Worm (Caenorhabditis elegans) whole organism, late embryonic: ENCODE measurements around the gene tag-18.

Experiments
- C08G9.2 ChIP-seq: sonication (generic microtip); optimal IDR thresholded peaks from 2 replicates; lab custom pipeline; 2016; ENCODE audit warnings: mild to moderate bottlenecking, missing genetic modification characterization, moderate library complexity, missing compliant biosample characterization
- C38D4.7 ChIP-seq: fragments of 200-800 bp; sonication (Bioruptor generic); optimal IDR thresholded peaks from 2 replicates; lab custom pipeline; 2018; ENCODE audit warnings: mild to moderate bottlenecking, missing genetic modification characterization, moderate library complexity, missing compliant biosample characterization
- F13H6.1 ChIP-seq: sonication (generic microtip); optimal IDR thresholded peaks from 2 replicates; lab custom pipeline; 2016; ENCODE audit warnings: missing genetic modification characterization, missing compliant biosample characterization
- T23F11.4 ChIP-seq: fragments of 200-800 bp; sonication (Bioruptor generic); optimal IDR thresholded peaks from 2 replicates; lab custom pipeline; 2018; ENCODE audit warnings: mild to moderate bottlenecking, missing genetic modification characterization, missing compliant biosample characterization
- Y22D7AL.16 ChIP-seq: sonication (generic microtip); optimal IDR thresholded peaks from 2 replicates; lab custom pipeline; 2016; ENCODE audit warnings: missing genetic modification characterization, missing compliant biosample characterization
- ahr-1 ChIP-seq: sonication (generic microtip); optimal IDR thresholded peaks from 2 replicates; lab custom pipeline; 2016; ENCODE audit warnings: missing genetic modification characterization, missing compliant biosample characterization
- ceh-14 ChIP-seq: sonication (generic microtip); optimal IDR thresholded peaks from 2 replicates; lab custom pipeline; 2016; ENCODE audit warnings: missing genotype, missing genetic modification characterization, missing compliant biosample characterization
- ceh-18 ChIP-seq: sonication (generic microtip); optimal IDR thresholded peaks from 2 replicates; lab custom pipeline; 2016; ENCODE audit warnings: missing genetic modification characterization, missing compliant biosample characterization
- ceh-19 ChIP-seq: fragments of 200-800 bp; sonication (Bioruptor generic); optimal IDR thresholded peaks from 2 replicates; lab custom pipeline; 2018; ENCODE audit warnings: mild to moderate bottlenecking, missing genetic modification characterization, missing compliant biosample characterization
- ceh-24 ChIP-seq: sonication (generic microtip); optimal IDR thresholded peaks from 2 replicates; lab custom pipeline; 2016; ENCODE audit warnings: mild to moderate bottlenecking, missing genetic modification characterization, missing compliant biosample characterization
- ceh-30 ChIP-seq: fragments of 150-350 bp; optimal IDR thresholded peaks from 2 replicates; lab custom pipeline; 2014; ENCODE audit warnings: missing biosample characterization, missing genetic modification characterization
- ceh-31 ChIP-seq: sonication (generic microtip); optimal IDR thresholded peaks from 2 replicates; lab custom pipeline; 2016; ENCODE audit warnings: missing genetic modification characterization, missing compliant biosample characterization
- ceh-45 ChIP-seq: fragments of 200-800 bp; sonication (Bioruptor generic); IDR thresholded peaks from 2 replicates; pipeline ENCODE4 v1.3.6; 2022; ENCODE audit warnings: missing genetic modification reagents, missing genetic modification characterization, missing compliant biosample characterization
- ceh-48 ChIP-seq: sonication (generic microtip); optimal IDR thresholded peaks from 2 replicates; lab custom pipeline; 2016; ENCODE audit warnings: missing genetic modification characterization, inconsistent platforms, missing compliant biosample characterization
- ceh-6 ChIP-seq: fragments of 200-800 bp; sonication (Bioruptor generic); optimal IDR thresholded peaks from 2 replicates; lab custom pipeline; 2018; ENCODE audit warnings: mild to moderate bottlenecking, missing genetic modification characterization, missing compliant biosample characterization
- dmd-4 ChIP-seq: sonication (generic microtip); optimal IDR thresholded peaks from 2 replicates; lab custom pipeline; 2016; ENCODE audit warnings: borderline replicate concordance, missing genetic modification characterization, missing compliant biosample characterization
- dve-1 ChIP-seq: sonication (generic microtip); optimal IDR thresholded peaks from 2 replicates; lab custom pipeline; 2017; ENCODE audit warnings: antibody characterized with exemption, mild to moderate bottlenecking, missing genetic modification characterization, missing compliant biosample characterization
- elt-2 ChIP-seq: sonication (generic microtip); optimal IDR thresholded peaks from 2 replicates; lab custom pipeline; 2016; ENCODE audit warnings: missing genetic modification reagents, missing genetic modification characterization, missing compliant biosample characterization
- ets-4 ChIP-seq: sonication (generic microtip); optimal IDR thresholded peaks from 2 replicates; lab custom pipeline; 2016; ENCODE audit warnings: missing genetic modification characterization, missing compliant biosample characterization
- fax-1 ChIP-seq: sonication (generic microtip); optimal IDR thresholded peaks from 2 replicates; lab custom pipeline; 2016; ENCODE audit warnings: missing genotype, missing genetic modification characterization, missing compliant biosample characterization
- fkh-10 ChIP-seq: fragments of 150-350 bp; optimal IDR thresholded peaks from 2 replicates; lab custom pipeline; 2014; ENCODE audit warnings: missing biosample characterization, missing genetic modification reagents, missing genetic modification characterization
- fkh-6 ChIP-seq: sonication (generic microtip); optimal IDR thresholded peaks from 2 replicates; lab custom pipeline; 2016; ENCODE audit warnings: missing genetic modification characterization, missing compliant biosample characterization
- gmeb-2 ChIP-seq: sonication (generic microtip); optimal IDR thresholded peaks from 2 replicates; lab custom pipeline; 2016; ENCODE audit warnings: missing genetic modification characterization, inconsistent platforms, missing compliant biosample characterization
- hlh-13 ChIP-seq: fragments of 200-800 bp; sonication (Bioruptor generic); optimal IDR thresholded peaks from 2 replicates; lab custom pipeline; 2018; ENCODE audit warnings: mild to moderate bottlenecking, missing genetic modification characterization, missing compliant biosample characterization
- hlh-15 ChIP-seq: sonication (generic microtip); optimal IDR thresholded peaks from 2 replicates; lab custom pipeline; 2016; ENCODE audit warnings: missing genetic modification characterization, missing compliant biosample characterization
- hlh-6 ChIP-seq: sonication (generic microtip); optimal IDR thresholded peaks from 2 replicates; lab custom pipeline; 2016; ENCODE audit warnings: missing genotype, missing genetic modification characterization, missing compliant biosample characterization
- hlh-8 ChIP-seq: sonication (generic microtip); optimal IDR thresholded peaks from 2 replicates; lab custom pipeline; 2016; ENCODE audit warnings: missing genotype, missing genetic modification characterization, missing compliant biosample characterization
- lim-6 ChIP-seq: sonication (generic microtip); optimal IDR thresholded peaks from 2 replicates; lab custom pipeline; 2016; ENCODE audit warnings: missing genetic modification characterization, missing compliant biosample characterization
- lin-11 ChIP-seq: fragments of 200-800 bp; sonication (Bioruptor generic); optimal IDR thresholded peaks from 2 replicates; lab custom pipeline; 2018; ENCODE audit warnings: mild to moderate bottlenecking, missing genetic modification characterization, missing compliant biosample characterization
- madf-2 ChIP-seq: sonication (generic microtip); optimal IDR thresholded peaks from 2 replicates; lab custom pipeline; 2017; ENCODE audit warnings: missing genetic modification characterization, missing compliant biosample characterization
- mec-3 ChIP-seq: sonication (generic microtip); optimal IDR thresholded peaks from 2 replicates; lab custom pipeline; 2016; ENCODE audit warnings: borderline replicate concordance, missing genetic modification characterization, missing compliant biosample characterization
- nfya-1 ChIP-seq: sonication (generic microtip); optimal IDR thresholded peaks from 2 replicates; lab custom pipeline; 2017; ENCODE audit warnings: missing genetic modification characterization, mild to moderate bottlenecking, missing compliant biosample characterization, antibody characterized with exemption, moderate library complexity
- nhr-232 ChIP-seq: sonication (generic microtip); optimal IDR thresholded peaks from 2 replicates; lab custom pipeline; 2016; ENCODE audit warnings: missing genetic modification characterization, missing compliant biosample characterization
- npax-4 ChIP-seq: sonication (generic microtip); optimal IDR thresholded peaks from 2 replicates; lab custom pipeline; 2016; ENCODE audit warnings: missing genetic modification characterization, missing compliant biosample characterization
- pag-3 ChIP-seq: sonication (generic microtip); optimal IDR thresholded peaks from 2 replicates; lab custom pipeline; 2016; ENCODE audit warnings: missing compliant biosample characterization, missing genetic modification characterization, borderline replicate concordance
- pat-9 ChIP-seq: fragments of 200-800 bp; sonication (Bioruptor generic); optimal IDR thresholded peaks from 2 replicates; lab custom pipeline; 2018; ENCODE audit warnings: mild to moderate bottlenecking, missing genetic modification characterization, moderate library complexity, missing compliant biosample characterization
- pax-1 ChIP-seq: fragments of 150-350 bp; optimal IDR thresholded peaks from 2 replicates; lab custom pipeline; 2014; ENCODE audit warnings: missing biosample characterization, missing genetic modification characterization
- pha-2 ChIP-seq: sonication (generic microtip); optimal IDR thresholded peaks from 2 replicates; lab custom pipeline; 2017; ENCODE audit warnings: mild to moderate bottlenecking, missing genetic modification characterization, missing compliant biosample characterization
- pha-4 ChIP-seq: fragments of 150-350 bp; optimal IDR thresholded peaks from 2 replicates; lab custom pipeline; 2018; ENCODE audit warnings: missing biosample characterization, missing genetic modification reagents, missing genetic modification characterization
- pqm-1 ChIP-seq: sonication (generic microtip); optimal IDR thresholded peaks from 2 replicates; lab custom pipeline; 2016; ENCODE audit warnings: missing genetic modification characterization, missing compliant biosample characterization
- rnt-1 ChIP-seq: sonication (generic microtip); optimal IDR thresholded peaks from 2 replicates; lab custom pipeline; 2016; ENCODE audit warnings: missing genetic modification characterization, missing compliant biosample characterization
- sdc-2 ChIP-seq: sonication (generic microtip); optimal IDR thresholded peaks from 2 replicates; lab custom pipeline; 2016; ENCODE audit warnings: missing genotype, missing genetic modification characterization, missing compliant biosample characterization
- sox-2 ChIP-seq: fragments of 200-800 bp; sonication (Bioruptor generic); IDR thresholded peaks from 2 replicates; pipeline ENCODE4 v1.3.6; 2022; ENCODE audit warnings: missing genetic modification reagents, missing genetic modification characterization, missing compliant biosample characterization
- sox-4 ChIP-seq: sonication (generic microtip); optimal IDR thresholded peaks from 2 replicates; lab custom pipeline; 2017; ENCODE audit warnings: mild to moderate bottlenecking, missing genetic modification characterization, inconsistent platforms, missing compliant biosample characterization
- tbx-2 ChIP-seq: sonication (generic microtip); optimal IDR thresholded peaks from 2 replicates; lab custom pipeline; 2016; ENCODE audit warnings: missing genetic modification characterization, missing compliant biosample characterization
- tbx-7 ChIP-seq: sonication (generic microtip); optimal IDR thresholded peaks from 2 replicates; lab custom pipeline; 2016; ENCODE audit warnings: missing genotype, missing genetic modification characterization, missing compliant biosample characterization
- ttx-3 ChIP-seq: sonication (generic microtip); optimal IDR thresholded peaks from 2 replicates; lab custom pipeline; 2016; ENCODE audit warnings: missing genetic modification reagents, missing genetic modification characterization, missing compliant biosample characterization
- unc-3 ChIP-seq, 2 experiments: fragments of 200-800 bp in 1 of 2; sonication (Bioruptor generic) in 1 of 2; sonication (generic microtip) in 1 of 2; conservative IDR thresholded peaks in 1 of 2; optimal IDR thresholded peaks in 1 of 2; 2 replicates each; pipeline versions ENCODE4 v1.3.6 to Lab custom; 2016 to 2022; ENCODE audit warnings: missing compliant biosample characterization in 2 of 2, missing genetic modification characterization in 2 of 2, missing genetic modification reagents in 1 of 2
- zip-5 ChIP-seq: sonication (generic microtip); optimal IDR thresholded peaks from 2 replicates; lab custom pipeline; 2016; ENCODE audit warnings: missing genetic modification characterization, missing compliant biosample characterization
- ztf-16 ChIP-seq: sonication (generic microtip); optimal IDR thresholded peaks from 2 replicates; lab custom pipeline; 2017; ENCODE audit warnings: missing genetic modification characterization, missing compliant biosample characterization

tag-18 gene

DNA sequence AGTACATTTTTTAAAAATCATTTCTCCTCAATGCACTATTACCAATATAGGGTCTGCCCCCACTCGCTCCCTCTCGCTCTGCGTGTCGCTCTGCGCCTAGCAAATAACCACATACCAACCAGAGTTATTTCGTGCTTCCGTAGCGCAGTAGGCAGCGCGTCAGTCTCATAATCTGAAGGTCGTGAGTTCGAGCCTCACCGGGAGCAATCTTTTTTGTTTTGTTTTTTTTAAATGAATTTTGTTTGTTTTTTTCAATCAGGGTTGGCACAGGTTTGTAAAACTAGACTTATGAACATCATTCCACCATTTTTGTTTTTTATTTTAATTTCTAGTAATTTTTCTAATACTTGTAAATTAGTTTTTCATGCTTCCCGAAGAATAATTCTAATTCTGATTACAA, 36.2 kb downstream of the tag-18 start (continued):
- peak; percentile 86 for TF ChIP-seq sdc-2
- TF ChIP-seq pqm-1 (tag; lab: Kevin White, UChicago): peak; percentile 69
- peak; percentile 63 for TF ChIP-seq ceh-31
- TF ChIP-seq elt-2 (tag; lab: Kevin White, UChicago): peak; percentile 89
- TF ChIP-seq ceh-48 (tag; lab: Kevin White, UChicago): peak; percentile 72
- TF ChIP-seq hlh-8 (tag; lab: Kevin White, UChicago): peak; percentile 74
- TF ChIP-seq C08G9.2 (tag; lab: Kevin White, UChicago): peak; percentile 77
- TF ChIP-seq dve-1 (tag; lab: Kevin White, UChicago): peak; percentile 70
- TF ChIP-seq sox-4: peak; percentile 87
- no peak for TF ChIP-seq pha-4 (tag; lab: Kevin White, UChicago)
- peak; percentile 81 for TF ChIP-seq fax-1 (tag; lab: Kevin White, UChicago)
- peak; percentile 47 for TF ChIP-seq tbx-7 (tag; lab: Kevin White, UChicago)
- TF ChIP-seq ceh-14 (tag; lab: Kevin White, UChicago): peak; percentile 93
- TF ChIP-seq ttx-3 (tag; lab: Kevin White, UChicago): peak; percentile 82
- peak; percentile 84 for TF ChIP-seq tbx-2
- peak; percentile 83 for TF ChIP-seq lin-11 (tag; lab: Kevin White, UChicago)
- peak; percentile 82 for TF ChIP-seq Y22D7AL.16 (tag; lab: Kevin White, UChicago)
- TF ChIP-seq C38D4.7 (GFP tag; lab: Kevin White, UChicago): peak; percentile 84
- peak; percentile 81 for TF ChIP-seq fkh-6 (tag; lab: Kevin White, UChicago)
- peak; percentile 64 for TF ChIP-seq nfya-1 (tag; lab: Kevin White, UChicago)
- peak; percentile 83 for TF ChIP-seq madf-2 (tag; lab: Kevin White, UChicago)
- peak; percentile 88 for TF ChIP-seq hlh-6
- peak; percentile 94 for TF ChIP-seq ceh-45 (GFP tag; lab: Robert Waterston, UW)
- TF ChIP-seq fkh-10: peak; percentile 24
- TF ChIP-seq ceh-24: peak; percentile 73
- TF ChIP-seq pag-3 (tag; lab: Kevin White, UChicago): peak; percentile 69
- peak; percentile 82 for TF ChIP-seq ceh-6 (GFP tag; lab: Kevin White, UChicago)
- TF ChIP-seq ets-4 (tag; lab: Kevin White, UChicago): peak; percentile 59
- no peak for TF ChIP-seq lim-6 (tag; lab: Kevin White, UChicago)
- TF ChIP-seq mec-3 (tag; lab: Kevin White, UChicago): no peak
- peak; percentile 76 for TF ChIP-seq hlh-15 (tag; lab: Kevin White, UChicago)
- peak; percentile 90 for TF ChIP-seq unc-3 (GFP tag; conservative IDR thresholded peaks at IDR 0.05; lab: Robert Waterston, UW)
- TF ChIP-seq unc-3 (tag; optimal IDR thresholded peaks at IDR 0.05; lab: Kevin White, UChicago): peak; percentile 62
- peak; percentile 82 for TF ChIP-seq F13H6.1 (tag; lab: Kevin White, UChicago)
- TF ChIP-seq hlh-13 (GFP tag; lab: Kevin White, UChicago): peak; percentile 74
- TF ChIP-seq zip-5 (tag; lab: Kevin White, UChicago): peak; percentile 40
- TF ChIP-seq ceh-18 (tag; lab: Kevin White, UChicago): peak; percentile 75
- peak; percentile 90 for TF ChIP-seq ceh-19 (GFP tag; lab: Kevin White, UChicago)
- TF ChIP-seq rnt-1 (tag; lab: Kevin White, UChicago): peak; percentile 83
- peak; percentile 78 for TF ChIP-seq npax-4 (tag; lab: Kevin White, UChicago)
- TF ChIP-seq pha-2 (tag; lab: Kevin White, UChicago): peak; percentile 87
- no peak for TF ChIP-seq pax-1 (tag; lab: Kevin White, UChicago)
- TF ChIP-seq nhr-232: peak; percentile 70

DNA sequence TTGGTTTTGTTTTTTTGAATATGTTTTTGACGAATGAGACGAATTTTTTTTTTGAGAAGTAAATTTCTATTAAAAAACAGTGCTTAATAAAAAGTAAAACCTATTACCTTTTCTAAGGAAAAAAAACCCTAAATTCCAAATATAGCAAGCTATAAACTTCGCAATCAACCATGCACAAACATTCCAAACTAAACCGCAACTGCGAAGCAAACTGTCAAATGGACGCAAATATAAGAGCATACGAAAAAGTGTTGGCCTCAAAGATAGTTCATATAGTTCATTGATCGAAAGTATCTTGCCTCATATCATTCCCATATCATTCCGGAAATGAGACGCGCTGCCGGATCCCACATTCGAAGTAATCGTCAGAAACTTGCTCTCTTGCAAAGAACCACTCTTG, 37.2 kb downstream of the tag-18 start, which contains the start of gene C01C4.3:
C01C4.3 (plus strand) TSS at position 301 of the 400 bp plus-strand sequence.
- TF ChIP-seq dmd-4 (tag; lab: Kevin White, UChicago): no peak
- no peak for TF ChIP-seq sox-2 (GFP tag; lab: Robert Waterston, UW)
- no peak for TF ChIP-seq C38D4.7 (GFP tag; lab: Kevin White, UChicago)
- no peak for TF ChIP-seq T23F11.4 (GFP tag; lab: Kevin White, UChicago)
- no peak for TF ChIP-seq F13H6.1 (tag; lab: Kevin White, UChicago)
- no peak for TF ChIP-seq hlh-15 (tag; lab: Kevin White, UChicago)
- TF ChIP-seq unc-3 (GFP tag; conservative IDR thresholded peaks at IDR 0.05; lab: Robert Waterston, UW): no peak
- no peak for TF ChIP-seq unc-3 (tag; optimal IDR thresholded peaks at IDR 0.05; lab: Kevin White, UChicago)
- TF ChIP-seq tbx-2: no peak
- no peak for TF ChIP-seq ahr-1 (tag; lab: Kevin White, UChicago)
- TF ChIP-seq pat-9 (tag; lab: Kevin White, UChicago): no peak
- TF ChIP-seq ceh-30 (tag; lab: Kevin White, UChicago): no peak
- TF ChIP-seq ceh-24: no peak
- no peak for TF ChIP-seq nhr-232
- TF ChIP-seq gmeb-2: no peak
- no peak for TF ChIP-seq ceh-48 (tag; lab: Kevin White, UChicago)
- TF ChIP-seq elt-2 (tag; lab: Kevin White, UChicago): no peak
- no peak for TF ChIP-seq lin-11 (tag; lab: Kevin White, UChicago)
- no peak for TF ChIP-seq ceh-19 (GFP tag; lab: Kevin White, UChicago)
- no peak for TF ChIP-seq madf-2 (tag; lab: Kevin White, UChicago)
- no peak for TF ChIP-seq ztf-16 (tag; lab: Kevin White, UChicago)
